Worm (Caenorhabditis elegans): ENCODE measurements around the gene T05B11.4.

- no peak for TF ChIP-seq elt-3 (tag; optimal IDR thresholded peaks at IDR 0.05)
- no peak for TF ChIP-seq fos-1 (tag; optimal IDR thresholded peaks at IDR 0.05)
- no peak for TF ChIP-seq nhr-28 (tag; optimal IDR thresholded peaks at IDR 0.05)
- no peak for TF ChIP-seq lin-15B (tag; optimal IDR thresholded peaks at IDR 0.05)
- TF ChIP-seq ZK546.5 (tag; optimal IDR thresholded peaks at IDR 0.05) = no peak
Measured at ce11 chrV:7728679-7729027, 25.8 kb downstream of the T05B11.4 start, which contains the start of gene Y97E10C.1.
